Fruit fly (Drosophila melanogaster): ENCODE data around the gene CG12689.

dm6 chrX:7625224-7625623 lies 39.3 kb upstream of the CG12689 start:
- no peak for TF ChIP-seq ovo (GFP tag; optimal IDR thresholded peaks at IDR 0.05)
- TF ChIP-seq Mnt (GFP tag; optimal IDR thresholded peaks at IDR 0.05), result no peak
- no peak for TF ChIP-seq tj (GFP tag; optimal IDR thresholded peaks at IDR 0.05)
- TF ChIP-seq CG1620 (GFP tag; optimal IDR thresholded peaks at IDR 0.05), result no peak
- no peak for TF ChIP-seq toe (GFP tag; optimal IDR thresholded peaks at IDR 0.05)
- no peak for TF ChIP-seq kay (GFP tag; ENCODE audit: borderline replicate concordance)
- TF ChIP-seq cnc (optimal IDR thresholded peaks at IDR 0.05), result no peak

Data from whole organism, adult.